Fruit fly (Drosophila melanogaster) whole organism: Measurements from ENCODE around the gene CG4949.

Experiments
- CG8478 ChIP-seq: fragments of >200 bp; optimal IDR thresholded peaks from 2 replicates; lab custom pipeline; 2018; ENCODE audit warnings: inconsistent platforms
- Dll ChIP-seq: fragments of >200 bp; optimal IDR thresholded peaks from 2 replicates; lab custom pipeline; 2017
- EcR ChIP-seq, 2 experiments: fragments of >200 bp; optimal IDR thresholded peaks; 2 replicates each; lab custom pipeline; 2017; ENCODE audit warnings: missing biosample characterization in 2 of 2, missing genetic modification characterization in 2 of 2, missing genetic modification reagents in 2 of 2
- pan ChIP-seq: fragments of >200 bp; optimal IDR thresholded peaks from 2 replicates; lab custom pipeline; 2017
- psq ChIP-seq: fragments of >200 bp; optimal IDR thresholded peaks from 2 replicates; lab custom pipeline; 2017
- usp ChIP-seq: fragments of >200 bp; optimal IDR thresholded peaks from 2 replicates; lab custom pipeline; 2017; ENCODE audit warnings: missing biosample characterization, missing genetic modification characterization, mixed read lengths

DNA sequence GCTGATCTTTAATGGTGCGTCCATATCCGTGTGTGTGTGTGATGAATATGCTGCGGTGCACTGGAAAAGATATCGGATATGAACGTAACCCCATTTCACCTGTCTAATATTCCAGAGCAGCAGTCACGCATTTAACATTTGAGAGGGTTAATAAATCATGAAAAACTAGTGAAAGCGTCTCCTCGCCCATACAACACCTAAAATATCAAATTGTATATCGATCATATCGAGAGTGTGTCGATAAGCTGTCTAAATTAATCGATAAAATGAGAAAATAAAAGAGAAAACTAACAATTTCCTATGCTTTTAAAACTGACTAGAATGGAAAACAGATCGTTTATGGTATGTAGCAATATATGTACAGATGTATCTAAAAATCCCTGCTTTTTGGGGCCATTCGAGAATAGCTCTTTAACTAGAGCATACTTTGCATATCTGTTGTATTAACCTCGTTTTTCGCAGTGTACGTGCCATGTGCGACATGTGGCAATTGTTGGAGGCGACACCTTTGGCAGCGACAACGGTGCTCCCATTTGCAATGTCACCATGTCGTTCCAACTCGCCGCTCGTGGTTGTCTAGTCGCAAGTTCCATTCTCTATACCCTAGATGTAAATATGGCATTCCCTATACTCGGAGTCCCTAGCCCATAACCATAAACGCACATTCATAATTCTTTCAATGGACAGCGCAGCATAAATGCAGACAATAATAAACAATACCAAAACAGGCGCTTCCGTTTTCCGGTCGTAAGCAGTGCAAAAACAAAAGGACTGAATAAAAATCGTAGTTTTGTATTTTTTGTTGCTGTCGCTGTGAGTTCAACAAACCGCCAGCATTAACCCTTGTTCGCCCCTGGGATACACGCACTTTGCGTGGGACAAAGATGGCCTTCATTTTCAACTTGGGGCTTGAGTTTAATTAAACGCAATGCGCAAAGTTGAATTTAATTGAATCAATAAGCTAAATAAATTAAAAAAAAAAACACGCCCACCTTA, 33.6 kb downstream of the CG4949 start:
- TF ChIP-seq CG8478 (lab: Kevin White, UChicago) (no peak), pan (no peak), usp (no peak), psq (lab: Kevin White, UChicago) (no peak), EcR (GFP tag; optimal IDR thresholded peaks at IDR 0.05; lab: Kevin White, UChicago) (peak in 1 of 2 experiments; percentile 66), Dll (no peak)
